Worm (Caenorhabditis elegans) whole organism, midembryonic: Measurements from ENCODE around the gene srw-107.

Experiments used
- T22C8.4 ChIP-seq: fragments of 200-800 bp; sonication (Bioruptor generic); IDR thresholded peaks from 2 replicates; pipeline ENCODE4 v1.3.6; 2022; ENCODE audit warnings: missing genetic modification characterization, missing compliant biosample characterization
- med-1 ChIP-seq: sonication (generic microtip); optimal IDR thresholded peaks from 2 replicates; lab custom pipeline; 2017; ENCODE audit warnings: missing genetic modification characterization, mild to moderate bottlenecking, missing compliant biosample characterization, antibody characterized with exemption, missing genetic modification reagents; ENCODE audit not compliant: insufficient read depth

DNA sequence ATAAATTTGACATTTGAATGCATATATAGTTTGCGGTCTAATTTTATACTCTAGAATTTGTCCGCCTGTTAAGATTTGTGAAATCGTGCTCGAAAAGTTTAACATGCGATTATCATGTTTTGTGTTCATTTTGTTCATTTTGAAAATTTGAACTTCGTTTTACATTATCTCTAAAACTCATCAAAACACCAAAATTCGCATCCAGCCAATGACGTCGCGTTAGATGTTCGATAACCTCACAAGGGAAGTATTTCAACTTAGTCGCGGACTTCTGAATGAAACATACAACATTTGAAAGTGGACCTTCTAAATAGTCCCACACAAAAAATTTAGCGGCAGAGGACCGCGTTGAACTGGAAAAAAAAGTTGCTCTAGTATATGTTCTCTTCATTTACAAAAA, 20.1 kb upstream of the srw-107 start:
- TF ChIP-seq med-1 (GFP tag; lab: Kevin White, UChicago) (no peak), T22C8.4 (GFP tag; lab: Robert Waterston, UW) (no peak)
